Worm (Caenorhabditis elegans): ENCODE measurements around the gene srt-39.

srt-39 gene

DNA sequence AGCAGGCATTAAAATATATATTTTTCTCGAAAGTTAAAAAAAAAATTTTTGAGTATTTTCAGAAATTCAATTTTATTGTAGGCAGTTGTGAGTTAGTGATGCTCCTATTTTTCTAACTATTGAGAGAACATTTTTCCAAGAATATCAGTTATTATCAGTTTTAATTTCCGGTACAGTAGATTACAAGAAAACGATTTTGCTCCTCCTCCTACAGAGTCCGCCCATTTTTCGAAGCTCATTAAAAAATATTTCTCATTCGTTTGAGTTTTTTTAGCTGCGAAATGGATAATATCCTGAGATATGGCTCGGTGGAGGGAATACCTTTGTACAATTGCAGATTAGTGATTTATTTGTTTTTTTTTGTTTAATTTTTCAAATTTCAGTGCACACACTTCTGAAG, at the start of gene srt-39:
Gene srt-39 (plus strand): TSS at position 301 of the 400 bp plus-strand sequence.
- no peak for TF ChIP-seq unc-62 (GFP tag; optimal IDR thresholded peaks at IDR 0.05)

- TF ChIP-seq unc-62 (GFP tag; optimal IDR thresholded peaks at IDR 0.05), result no peak
These were observed 43.3 kb upstream of the srt-39 start, which contains the start of gene pals-37 for ce11 chrV:12441420-12441819. pals-37 (minus strand) TSS chrV:12441520.

DNA sequence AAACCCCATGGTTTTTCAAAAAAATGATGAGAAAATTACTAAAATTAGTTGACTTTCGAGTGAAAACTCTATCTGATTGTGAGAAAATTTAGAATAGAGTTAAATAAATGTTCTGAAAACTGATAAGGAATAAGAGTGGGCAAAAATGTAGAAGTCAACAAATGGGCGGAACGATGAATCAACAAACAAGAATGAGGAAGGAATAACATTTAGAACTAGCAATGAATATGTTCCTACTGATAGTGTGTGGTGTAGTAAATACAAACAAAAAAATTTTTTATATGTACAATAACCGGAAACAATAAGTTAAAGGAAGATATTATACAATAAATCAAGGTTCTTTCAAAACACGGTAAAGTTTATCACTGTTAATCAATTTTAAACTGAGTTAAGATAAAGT, 40.9 kb upstream of the srt-39 start, which contains the start of gene pals-39:
Gene pals-39 (minus strand): TSS at position 101 of the 400 bp plus-strand sequence.
- no peak for TF ChIP-seq unc-62 (GFP tag; optimal IDR thresholded peaks at IDR 0.05)

- no peak for TF ChIP-seq unc-62 (GFP tag; optimal IDR thresholded peaks at IDR 0.05)
These were observed 37.8 kb upstream of the srt-39 start, which contains the start of the genes pals-38 and C54D10.9 for ce11 chrV:12446895-12447294. pals-38 (minus strand) TSS chrV:12446995. C54D10.9 (plus strand) TSS chrV:12447153.

- no peak for TF ChIP-seq unc-62 (GFP tag; optimal IDR thresholded peaks at IDR 0.05)
These were observed 34.8 kb upstream of the srt-39 start, which contains the start of gene C54D10.10 for ce11 chrV:12449902-12450301. C54D10.10 (minus strand) TSS chrV:12450002.

DNA sequence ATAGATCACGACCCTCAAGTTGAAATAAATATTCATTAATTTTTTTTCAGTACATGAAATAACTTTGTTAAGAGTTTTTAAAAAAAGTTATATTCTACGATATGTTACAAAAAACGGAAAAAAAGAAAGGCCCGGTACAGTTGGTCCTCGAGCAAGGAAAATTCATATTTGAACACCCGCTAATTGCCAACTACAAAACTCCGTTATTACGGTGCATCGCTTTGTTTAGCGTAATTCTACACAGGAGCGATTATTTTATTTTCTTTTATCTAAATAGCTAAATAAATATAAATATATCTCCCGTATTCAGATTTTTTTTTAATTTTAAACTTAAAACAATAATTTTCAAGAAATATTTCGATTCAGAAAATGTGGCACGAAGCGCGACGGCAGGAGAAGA, 34.2 kb upstream of the srt-39 start, which contains the start of gene F28C1.1:
Gene F28C1.1 (plus strand): TSS at position 365 of the 400 bp plus-strand sequence.
- TF ChIP-seq unc-62 (GFP tag; optimal IDR thresholded peaks at IDR 0.05), result no peak

- no peak for TF ChIP-seq unc-62 (GFP tag; optimal IDR thresholded peaks at IDR 0.05)
These were observed 29.0 kb upstream of the srt-39 start for ce11 chrV:12455695-12456094.

ce11 chrV:12460583-12460982, 24.1 kb upstream of the srt-39 start:
- TF ChIP-seq unc-62 (GFP tag; optimal IDR thresholded peaks at IDR 0.05), result no peak

DNA sequence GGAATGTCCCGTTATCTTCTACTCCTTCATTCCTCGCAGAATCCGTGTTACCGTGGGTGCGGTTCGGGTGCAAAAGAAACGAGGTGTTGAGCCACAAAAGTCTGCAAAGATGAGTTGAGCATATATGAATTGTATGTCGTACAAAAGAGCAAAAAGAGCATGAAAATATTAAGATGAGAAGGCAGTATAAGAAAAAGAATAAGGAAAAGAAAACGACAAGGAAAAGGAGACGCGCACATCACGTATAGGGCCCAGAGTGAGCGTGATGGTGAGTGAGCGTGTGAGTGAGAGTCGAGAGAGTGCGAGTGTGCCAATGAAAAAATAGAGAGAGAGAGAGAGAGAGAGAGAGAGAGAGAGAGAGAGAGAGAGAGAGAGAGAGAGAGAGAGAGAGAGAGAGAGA, 21.8 kb upstream of the srt-39 start, which contains the start of gene egl-10:
Gene egl-10 (minus strand): TSS at position 101 of the 400 bp plus-strand sequence.
- TF ChIP-seq unc-62 (GFP tag; optimal IDR thresholded peaks at IDR 0.05), result no peak

- TF ChIP-seq unc-62 (GFP tag; optimal IDR thresholded peaks at IDR 0.05), result no peak
These were observed 19.3 kb upstream of the srt-39 start for ce11 chrV:12465399-12465798.

- no peak for TF ChIP-seq unc-62 (GFP tag; optimal IDR thresholded peaks at IDR 0.05)
These were observed 18.0 kb upstream of the srt-39 start for ce11 chrV:12466653-12467052.

ce11 chrV:12467755-12468154, 16.9 kb upstream of the srt-39 start:
- no peak for TF ChIP-seq unc-62 (GFP tag; optimal IDR thresholded peaks at IDR 0.05)

- no peak for TF ChIP-seq unc-62 (GFP tag; optimal IDR thresholded peaks at IDR 0.05)
These were observed 16.3 kb upstream of the srt-39 start, which contains the start of gene F28C1.3 for ce11 chrV:12468363-12468762. F28C1.3 (plus strand) TSS chrV:12468663.

DNA sequence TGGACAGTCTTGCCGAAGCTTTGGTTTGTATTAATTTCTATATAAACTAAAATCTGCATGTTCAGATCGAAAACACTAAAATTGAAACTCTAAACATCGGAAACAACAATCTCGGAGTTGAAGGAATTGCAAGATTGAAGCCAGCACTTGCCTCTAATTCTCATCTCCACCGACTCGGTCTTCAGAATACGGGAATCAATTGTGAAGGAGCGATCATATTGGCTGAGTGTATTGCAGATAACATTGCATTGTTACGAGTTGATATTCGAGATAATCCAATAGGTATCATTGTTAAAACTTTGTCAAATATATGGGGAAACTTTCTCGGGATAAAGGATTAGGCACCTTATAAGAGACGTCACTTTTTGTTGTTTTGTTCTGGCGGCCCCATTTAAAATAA, 14.4 kb upstream of the srt-39 start:
- TF ChIP-seq unc-62 (GFP tag; optimal IDR thresholded peaks at IDR 0.05), result no peak

- no peak for TF ChIP-seq unc-62 (GFP tag; optimal IDR thresholded peaks at IDR 0.05)
These were observed 9.3 kb upstream of the srt-39 start for ce11 chrV:12475360-12475759.

DNA sequence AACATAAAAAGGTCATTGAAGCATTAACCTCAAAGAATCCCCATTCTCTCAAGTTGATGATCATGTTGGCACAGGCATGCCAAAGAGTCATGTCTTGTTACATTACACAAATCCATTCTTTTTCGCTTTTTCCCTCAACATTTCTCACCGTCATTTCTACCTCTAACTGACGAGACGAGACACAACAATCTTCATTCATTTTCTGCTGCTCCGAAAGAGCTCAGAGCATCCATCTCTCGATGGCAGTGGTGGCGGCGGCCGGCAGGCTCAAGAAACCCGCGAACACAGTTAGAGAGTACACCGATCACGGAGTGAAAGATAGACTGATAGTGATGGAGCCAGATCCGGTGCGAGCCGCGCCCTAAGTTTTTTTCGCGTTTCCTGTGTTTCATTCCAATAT, 7.5 kb upstream of the srt-39 start:
- no peak for TF ChIP-seq unc-62 (GFP tag; optimal IDR thresholded peaks at IDR 0.05)

DNA sequence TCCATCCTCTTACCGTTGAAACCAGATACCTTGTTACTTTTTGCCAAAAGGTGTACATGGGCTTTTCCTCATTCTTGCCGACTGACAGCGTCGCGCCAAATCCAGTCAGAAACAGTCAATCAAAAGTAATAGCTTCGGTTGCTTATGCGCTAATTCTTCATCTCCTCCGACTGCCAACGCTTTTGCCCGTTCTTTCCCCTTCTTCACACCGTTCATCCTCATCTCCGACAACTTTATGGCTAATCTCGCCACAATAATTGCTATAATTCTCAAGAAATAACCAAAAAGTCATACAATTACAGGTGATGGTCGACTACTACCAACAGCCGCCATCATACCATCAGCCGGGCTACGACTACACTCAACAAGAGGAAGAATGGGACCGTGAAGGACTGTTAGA, 6.6 kb upstream of the srt-39 start, which contains the start of gene atn-1:
Gene atn-1 (plus strand): TSS at position 301 of the 400 bp plus-strand sequence.
- no peak for TF ChIP-seq unc-62 (GFP tag; optimal IDR thresholded peaks at IDR 0.05)

ce11 chrV:12478990-12479389, 5.7 kb upstream of the srt-39 start:
- no peak for TF ChIP-seq unc-62 (GFP tag; optimal IDR thresholded peaks at IDR 0.05)

All from whole organism, dauer.